Fruit fly (Drosophila melanogaster) whole organism, embryonic: ENCODE measurements around the gene MED28.

Experiments
- Atf6 ChIP-seq: fragments of 200-800 bp; sonication (Bioruptor generic); IDR thresholded peaks from 2 replicates; pipeline ENCODE4 v1.3.6; 2022; ENCODE audit warnings: missing biosample characterization, missing genetic modification characterization
- Awh ChIP-seq: fragments of 200-800 bp; sonication (Bioruptor generic); IDR thresholded peaks from 2 replicates; pipeline ENCODE4, ENCODE4 v1.3.6; 2022; ENCODE audit warnings: missing biosample characterization, missing genetic modification characterization
- Bteb2 ChIP-seq: fragments of 200-800 bp; sonication (Bioruptor generic); optimal IDR thresholded peaks from 2 replicates; lab custom pipeline; 2016; ENCODE audit warnings: missing biosample characterization, missing genetic modification characterization
- C15 ChIP-seq: fragments of 200-800 bp; sonication (Bioruptor generic); IDR thresholded peaks from 3 replicates; pipeline ENCODE4 v1.3.6; 2022; ENCODE audit warnings: missing biosample characterization, missing genetic modification characterization
- CG1024 ChIP-seq: fragments of 200-800 bp; sonication (Bioruptor generic); IDR thresholded peaks from 2 replicates; pipeline ENCODE4 v1.3.6; 2022; ENCODE audit warnings: missing biosample characterization, missing genetic modification characterization
- CG10267 ChIP-seq: fragments of 200-800 bp; sonication (Bioruptor generic); optimal IDR thresholded peaks from 2 replicates; lab custom pipeline; 2018; ENCODE audit warnings: missing biosample characterization, mild to moderate bottlenecking, missing genetic modification characterization, moderate library complexity
- CG10959 ChIP-seq: fragments of 200-800 bp; sonication (Bioruptor generic); IDR thresholded peaks from 2 replicates; pipeline ENCODE4 v1.3.6; 2022; ENCODE audit warnings: missing biosample characterization, missing genetic modification characterization
- CG11696 ChIP-seq: fragments of 200-800 bp; sonication (Bioruptor generic); IDR thresholded peaks from 2 replicates; pipeline ENCODE4 v1.3.6; 2022; ENCODE audit warnings: missing biosample characterization, missing genetic modification characterization
- CG11723 ChIP-seq: fragments of 200-800 bp; sonication (Bioruptor generic); optimal IDR thresholded peaks from 2 replicates; lab custom pipeline; 2017; ENCODE audit warnings: missing biosample characterization, mild to moderate bottlenecking, missing genetic modification characterization
- CG12236 ChIP-seq: fragments of 200-800 bp; sonication (Bioruptor generic); optimal IDR thresholded peaks from 2 replicates; lab custom pipeline; 2016; ENCODE audit warnings: missing biosample characterization, missing genetic modification characterization
- CG15073 ChIP-seq: fragments of 200-800 bp; sonication (Bioruptor generic); optimal IDR thresholded peaks from 2 replicates; lab custom pipeline; 2016; ENCODE audit warnings: missing biosample characterization, missing genetic modification characterization
- CG16863 ChIP-seq: fragments of 200-800 bp; sonication (Bioruptor generic); optimal IDR thresholded peaks from 3 replicates; lab custom pipeline; 2016; ENCODE audit warnings: missing biosample characterization, missing genetic modification characterization
- CG17186 ChIP-seq: fragments of 200-800 bp; sonication (Bioruptor generic); optimal IDR thresholded peaks from 3 replicates; lab custom pipeline; 2017; ENCODE audit warnings: missing biosample characterization, missing genetic modification reagents, missing genetic modification characterization
- CG30403 ChIP-seq: fragments of 200-800 bp; sonication (Bioruptor generic); optimal IDR thresholded peaks from 3 replicates; lab custom pipeline; 2016; ENCODE audit warnings: missing biosample characterization, missing genetic modification characterization
- CG31224 ChIP-seq: fragments of 200-800 bp; sonication (Bioruptor generic); IDR thresholded peaks from 2 replicates; pipeline ENCODE4 v1.3.6; 2022; ENCODE audit warnings: missing biosample characterization, missing genetic modification characterization
- CG31388 ChIP-seq: fragments of 200-800 bp; sonication (Bioruptor generic); optimal IDR thresholded peaks from 2 replicates; lab custom pipeline; 2016; ENCODE audit warnings: missing biosample characterization, missing genetic modification characterization
- CG3995 ChIP-seq: fragments of 200-800 bp; sonication (Bioruptor generic); optimal IDR thresholded peaks from 3 replicates; lab custom pipeline; 2016; ENCODE audit warnings: missing biosample characterization, missing genetic modification characterization
- CG4282 ChIP-seq: fragments of 200-800 bp; sonication (Bioruptor generic); optimal IDR thresholded peaks from 2 replicates; lab custom pipeline; 2016; ENCODE audit warnings: missing biosample characterization, missing genetic modification characterization
- CG4707 ChIP-seq: fragments of 200-800 bp; sonication (Bioruptor generic); optimal IDR thresholded peaks from 2 replicates; lab custom pipeline; 2018; ENCODE audit warnings: missing biosample characterization, mild to moderate bottlenecking, missing genetic modification characterization, moderate library complexity
- CG5180 ChIP-seq: fragments of 200-800 bp; sonication (Bioruptor generic); optimal IDR thresholded peaks from 3 replicates; lab custom pipeline; 2017; ENCODE audit warnings: missing biosample characterization, missing genetic modification characterization, mild to moderate bottlenecking, moderate library complexity, missing genetic modification reagents
- CG5245 ChIP-seq: fragments of 200-800 bp; sonication (Bioruptor generic); optimal IDR thresholded peaks from 3 replicates; lab custom pipeline; 2016; ENCODE audit warnings: missing biosample characterization, missing genetic modification characterization
- CG6254 ChIP-seq: fragments of 200-800 bp; sonication (Bioruptor generic); optimal IDR thresholded peaks from 3 replicates; lab custom pipeline; 2017; ENCODE audit warnings: mild to moderate bottlenecking, missing biosample characterization, missing genetic modification reagents, missing genetic modification characterization
- CG6689 ChIP-seq: fragments of 200-800 bp; sonication (Bioruptor generic); IDR thresholded peaks from 2 replicates; pipeline ENCODE4 v1.3.6; 2022; ENCODE audit warnings: missing biosample characterization, missing genetic modification characterization
- CG7839 ChIP-seq: fragments of 200-800 bp; sonication (Bioruptor generic); optimal IDR thresholded peaks from 3 replicates; lab custom pipeline; 2018; ENCODE audit warnings: missing biosample characterization, mild to moderate bottlenecking, missing genetic modification characterization, moderate library complexity
- CG8388 ChIP-seq: fragments of 200-800 bp; sonication (Bioruptor generic); optimal IDR thresholded peaks from 2 replicates; lab custom pipeline; 2019; ENCODE audit warnings: missing biosample characterization, mild to moderate bottlenecking, missing genetic modification characterization, moderate library complexity
- Doc2 ChIP-seq: fragments of 200-800 bp; sonication (Bioruptor generic); IDR thresholded peaks from 2 replicates; pipeline ENCODE4 v1.3.6; 2022; ENCODE audit warnings: missing biosample characterization, missing genetic modification characterization
- Fer1 ChIP-seq: fragments of 200-800 bp; sonication (Bioruptor generic); optimal IDR thresholded peaks from 2 replicates; lab custom pipeline; 2017; ENCODE audit warnings: missing biosample characterization, mild to moderate bottlenecking, missing genetic modification characterization
- H15 ChIP-seq: fragments of 200-800 bp; sonication (Bioruptor generic); IDR thresholded peaks from 3 replicates; pipeline ENCODE4 v1.3.6; 2022; ENCODE audit warnings: missing biosample characterization, missing genetic modification characterization
- HHEX ChIP-seq: fragments of 200-800 bp; sonication (Bioruptor generic); optimal IDR thresholded peaks from 3 replicates; lab custom pipeline; 2017; ENCODE audit warnings: missing biosample characterization, mild to moderate bottlenecking, missing genetic modification characterization, missing genetic modification reagents
- Lhr ChIP-seq: fragments of 200-800 bp; sonication (Bioruptor generic); optimal IDR thresholded peaks from 3 replicates; lab custom pipeline; 2017; ENCODE audit warnings: mild to moderate bottlenecking, missing biosample characterization, missing genetic modification reagents, missing genetic modification characterization
- MTF-1 ChIP-seq: fragments of 200-800 bp; sonication (Bioruptor generic); optimal IDR thresholded peaks from 2 replicates; lab custom pipeline; 2018; ENCODE audit warnings: missing biosample characterization, mild to moderate bottlenecking, missing genetic modification characterization, borderline replicate concordance
- Med ChIP-seq: fragments of 200-800 bp; sonication (Bioruptor generic); peaks from one replicate; lab custom pipeline; 2016; ENCODE audit warnings: missing biosample characterization, missing genetic modification characterization, mild to moderate bottlenecking, inconsistent platforms, moderate library complexity
- Nf-YC ChIP-seq: fragments of 200-800 bp; optimal IDR thresholded peaks from 3 replicates; lab custom pipeline; 2019; ENCODE audit warnings: missing biosample characterization, mild to moderate bottlenecking, missing genetic modification characterization, moderate library complexity
- Ptx1 ChIP-seq: fragments of 200-800 bp; sonication (Bioruptor generic); IDR thresholded peaks from 2 replicates; pipeline ENCODE4 v1.3.6; 2022; ENCODE audit warnings: missing biosample characterization, missing genetic modification characterization
- Xrp1 ChIP-seq: fragments of 200-800 bp; sonication (Bioruptor generic); IDR thresholded peaks from 2 replicates; pipeline ENCODE4 v1.3.6; 2022; ENCODE audit warnings: missing biosample characterization, missing genetic modification characterization
- ac ChIP-seq: fragments of 200-800 bp; sonication (Bioruptor generic); optimal IDR thresholded peaks from 3 replicates; lab custom pipeline; 2017; ENCODE audit warnings: missing biosample characterization, mild to moderate bottlenecking, missing genetic modification characterization
- amos ChIP-seq: fragments of 200-800 bp; sonication (Bioruptor generic); IDR thresholded peaks from 2 replicates; pipeline ENCODE4 v1.3.6; 2022; ENCODE audit warnings: missing biosample characterization, missing genetic modification characterization; ENCODE audit not compliant: partially characterized antibody
- az2 ChIP-seq: fragments of 200-800 bp; sonication (Bioruptor generic); optimal IDR thresholded peaks from 3 replicates; lab custom pipeline; 2016; ENCODE audit warnings: missing biosample characterization, missing genetic modification characterization
- bowl ChIP-seq: fragments of 200-800 bp; sonication (Bioruptor generic); IDR thresholded peaks from 2 replicates; pipeline ENCODE4 v1.3.6; 2022; ENCODE audit warnings: missing biosample characterization, missing genetic modification characterization
- cad ChIP-seq: fragments of >200 bp; optimal IDR thresholded peaks from 2 replicates; lab custom pipeline; 2017; ENCODE audit warnings: missing biosample characterization, missing genetic modification characterization
- cato ChIP-seq: fragments of 200-800 bp; sonication (Bioruptor generic); optimal IDR thresholded peaks from 2 replicates; lab custom pipeline; 2016; ENCODE audit warnings: missing biosample characterization, missing genetic modification characterization, borderline replicate concordance
- chinmo ChIP-seq: fragments of 200-800 bp; sonication (Bioruptor generic); IDR thresholded peaks from 4 replicates; pipeline ENCODE4 v1.3.6; 2022; ENCODE audit warnings: missing biosample characterization, missing genetic modification characterization; ENCODE audit not compliant: partially characterized antibody
- da ChIP-seq: fragments of 200-800 bp; sonication (Bioruptor generic); optimal IDR thresholded peaks from 2 replicates; lab custom pipeline; 2016; ENCODE audit warnings: missing biosample characterization, missing genetic modification characterization
- odd ChIP-seq: fragments of 200-800 bp; sonication (Bioruptor generic); optimal IDR thresholded peaks from 2 replicates; lab custom pipeline; 2017; ENCODE audit warnings: missing biosample characterization, mild to moderate bottlenecking, missing genetic modification characterization
- psq ChIP-seq: fragments of 200-800 bp; sonication (Bioruptor generic); optimal IDR thresholded peaks from 2 replicates; lab custom pipeline; 2017; ENCODE audit warnings: missing biosample characterization, missing genetic modification characterization
- scrt ChIP-seq: fragments of 200-800 bp; sonication (Bioruptor generic); optimal IDR thresholded peaks from 2 replicates; lab custom pipeline; 2018; ENCODE audit warnings: missing biosample characterization, mild to moderate bottlenecking, missing genetic modification characterization, moderate library complexity
- sd ChIP-seq: fragments of 200-800 bp; sonication (Bioruptor generic); optimal IDR thresholded peaks from 3 replicates; lab custom pipeline; 2018; ENCODE audit warnings: missing biosample characterization, mild to moderate bottlenecking, missing genetic modification characterization, moderate library complexity
- tio ChIP-seq: fragments of 200-800 bp; sonication (Bioruptor generic); optimal IDR thresholded peaks from 2 replicates; lab custom pipeline; 2017; ENCODE audit warnings: missing biosample characterization, missing genetic modification characterization, inconsistent platforms
- usp ChIP-seq: fragments of >200 bp; optimal IDR thresholded peaks from 2 replicates; lab custom pipeline; 2017; ENCODE audit warnings: missing biosample characterization, missing genetic modification characterization
- vfl ChIP-seq: fragments of 200-800 bp; sonication (Bioruptor generic); optimal IDR thresholded peaks from 2 replicates; lab custom pipeline; 2016; ENCODE audit warnings: missing biosample characterization, missing genetic modification characterization
- zfh2 ChIP-seq: fragments of 200-800 bp; sonication (Bioruptor generic); optimal IDR thresholded peaks from 2 replicates; lab custom pipeline; 2016; ENCODE audit warnings: missing biosample characterization, missing genetic modification characterization

Gene MED28

DNA sequence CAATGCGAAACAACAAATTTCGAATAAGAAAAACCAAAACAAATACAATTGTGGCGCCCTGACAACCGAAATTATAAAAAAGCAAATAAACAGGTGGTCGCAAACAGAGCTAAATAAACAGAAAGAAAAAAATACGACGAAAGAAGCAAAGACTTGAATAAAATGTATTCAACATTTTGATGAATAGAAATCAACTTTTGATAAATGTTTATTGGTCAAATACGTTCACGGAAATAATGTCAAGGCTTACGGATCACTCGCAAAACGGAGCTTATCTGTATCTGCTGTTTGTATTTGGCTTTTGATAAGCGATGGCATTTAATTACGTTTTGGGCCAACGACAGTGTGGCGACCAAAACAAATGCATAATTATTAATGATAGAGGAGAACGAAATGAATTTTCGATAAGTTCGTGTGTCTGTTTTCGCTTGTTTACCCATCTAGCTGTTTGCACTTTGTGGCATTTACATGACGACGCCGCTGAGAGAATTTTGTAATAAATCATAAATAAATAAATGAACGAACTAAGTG is 23.6 kb upstream of the MED28 start (continued):
- TF ChIP-seq vfl (GFP tag; lab: Kevin White, UChicago) (no peak), amos (GFP tag; lab: Robert Waterston, UW) (no peak), Med (GFP tag; lab: Kevin White, UChicago) (peak; percentile 82), CG10959 (no peak), CG31388 (no peak), chinmo (GFP tag; lab: Robert Waterston, UW) (0 out of 4 replicates have a peak, but pooled peaks have one; percentile 62), sd (tag; lab: Kevin White, UChicago) (peak; percentile 64), tio (GFP tag; lab: Kevin White, UChicago) (no peak), H15 (GFP tag; lab: Robert Waterston, UW) (no peak), bowl (GFP tag; lab: Robert Waterston, UW) (no peak), CG16863 (GFP tag; lab: Kevin White, UChicago) (no peak), cato (no peak), CG1024 (GFP tag; lab: Robert Waterston, UW) (0 out of 2 replicates have a peak, but pooled peaks have one; percentile 16), MTF-1 (GFP tag; lab: Kevin White, UChicago) (peak; percentile 13), CG10267 (tag; lab: Kevin White, UChicago) (peak; percentile 24), Nf-YC (tag; lab: Kevin White, UChicago) (peak; percentile 27), Ptx1 (no peak), Fer1 (GFP tag; lab: Kevin White, UChicago) (peak; percentile 71), odd (GFP tag; lab: Kevin White, UChicago) (peak; percentile 84), CG11696 (no peak), Awh (GFP tag; lab: Robert Waterston, UW) (peak; percentile 60; the same call in 1 of the 2 replicates), HHEX (GFP tag; lab: Kevin White, UChicago) (peak; percentile 56), CG17186 (GFP tag; lab: Kevin White, UChicago) (no peak), CG6689 (no peak), Lhr (GFP tag; lab: Kevin White, UChicago) (peak; percentile 4), CG6254 (peak; percentile 53), Doc2 (no peak), scrt (GFP tag; lab: Kevin White, UChicago) (peak; percentile 61), Bteb2 (GFP tag; lab: Kevin White, UChicago) (no peak), CG8388 (GFP tag; lab: Kevin White, UChicago) (no peak), cad (GFP tag; lab: Kevin White, UChicago) (no peak), CG4282 (GFP tag; lab: Kevin White, UChicago) (no peak), ac (GFP tag; lab: Kevin White, UChicago) (peak; percentile 29), Atf6 (peak; percentile 28; the same call in 1 of the 2 replicates), CG31224 (GFP tag; lab: Robert Waterston, UW) (no peak), CG4707 (no peak), Xrp1 (GFP tag; lab: Robert Waterston, UW) (peak; percentile 32), psq (GFP tag; lab: Kevin White, UChicago) (no peak), CG5245 (GFP tag; lab: Kevin White, UChicago) (no peak), CG15073 (GFP tag; lab: Kevin White, UChicago) (no peak), CG30403 (GFP tag; lab: Kevin White, UChicago) (no peak), CG11723 (GFP tag; lab: Kevin White, UChicago) (peak; percentile 38), CG5180 (no peak), zfh2 (GFP tag; lab: Kevin White, UChicago) (no peak), C15 (GFP tag; lab: Robert Waterston, UW) (no peak), da (GFP tag; lab: Kevin White, UChicago) (peak; percentile 19), usp (no peak), az2 (GFP tag; lab: Kevin White, UChicago) (no peak), CG12236 (GFP tag; lab: Kevin White, UChicago) (peak; percentile 47), CG3995 (GFP tag; lab: Kevin White, UChicago) (no peak), CG7839 (tag; lab: Kevin White, UChicago) (peak; percentile 40)
